Worm (Caenorhabditis elegans) whole organism, L2 larva: ENCODE results near the gene sru-48.

Experiments
- ceh-16 ChIP-seq: fragments of 150-350 bp; optimal IDR thresholded peaks from 2 replicates; lab custom pipeline; 2014; ENCODE audit warnings: missing biosample characterization, missing genetic modification characterization
- elt-3 ChIP-seq: sonication (generic microtip); optimal IDR thresholded peaks from 2 replicates; lab custom pipeline; 2017; ENCODE audit warnings: missing biosample characterization, missing genetic modification characterization
- lin-13 ChIP-seq: fragments of 150-350 bp; optimal IDR thresholded peaks from 2 replicates; lab custom pipeline; 2014; ENCODE audit warnings: missing biosample characterization, missing genetic modification reagents, missing genetic modification characterization
- lsy-2 ChIP-seq, 2 experiments: fragments of 150-350 bp in 1 of 2; sonication (generic microtip) in 1 of 2; optimal IDR thresholded peaks; 2 replicates each; lab custom pipeline; 2014 to 2017; ENCODE audit warnings: missing biosample characterization in 2 of 2, missing genetic modification characterization in 2 of 2
- nhr-11 ChIP-seq: fragments of 150-350 bp; optimal IDR thresholded peaks from 2 replicates; lab custom pipeline; 2014; ENCODE audit warnings: missing biosample characterization, missing genetic modification characterization
- snpc-4 ChIP-seq: fragments of 150-350 bp; optimal IDR thresholded peaks from 2 replicates; lab custom pipeline; 2014; ENCODE audit warnings: missing biosample characterization, missing genetic modification characterization
- unc-62 ChIP-seq: fragments of 150-350 bp; optimal IDR thresholded peaks from 2 replicates; lab custom pipeline; 2014; ENCODE audit warnings: missing biosample characterization, missing genetic modification reagents, missing genetic modification characterization
- ztf-11 ChIP-seq: sonication (generic microtip); optimal IDR thresholded peaks from 2 replicates; lab custom pipeline; 2017; ENCODE audit warnings: missing biosample characterization, missing genetic modification characterization

ce11 chrX:5197440-5197839, 17.5 kb downstream of the sru-48 start:
- TF ChIP-seq unc-62 (no peak), ceh-16 (tag; lab: Kevin White, UChicago) (no peak), snpc-4 (tag; lab: Kevin White, UChicago) (no peak), ztf-11 (tag; lab: Kevin White, UChicago) (no peak), nhr-11 (no peak), lsy-2 (tag; optimal IDR thresholded peaks at IDR 0.05; lab: Kevin White, UChicago) (no peak), lin-13 (GFP tag; lab: Kevin White, UChicago) (no peak), elt-3 (tag; lab: Kevin White, UChicago) (no peak)
